Fruit fly (Drosophila melanogaster): ENCODE measurements around the gene CG12725.

Gene CG12725

DNA sequence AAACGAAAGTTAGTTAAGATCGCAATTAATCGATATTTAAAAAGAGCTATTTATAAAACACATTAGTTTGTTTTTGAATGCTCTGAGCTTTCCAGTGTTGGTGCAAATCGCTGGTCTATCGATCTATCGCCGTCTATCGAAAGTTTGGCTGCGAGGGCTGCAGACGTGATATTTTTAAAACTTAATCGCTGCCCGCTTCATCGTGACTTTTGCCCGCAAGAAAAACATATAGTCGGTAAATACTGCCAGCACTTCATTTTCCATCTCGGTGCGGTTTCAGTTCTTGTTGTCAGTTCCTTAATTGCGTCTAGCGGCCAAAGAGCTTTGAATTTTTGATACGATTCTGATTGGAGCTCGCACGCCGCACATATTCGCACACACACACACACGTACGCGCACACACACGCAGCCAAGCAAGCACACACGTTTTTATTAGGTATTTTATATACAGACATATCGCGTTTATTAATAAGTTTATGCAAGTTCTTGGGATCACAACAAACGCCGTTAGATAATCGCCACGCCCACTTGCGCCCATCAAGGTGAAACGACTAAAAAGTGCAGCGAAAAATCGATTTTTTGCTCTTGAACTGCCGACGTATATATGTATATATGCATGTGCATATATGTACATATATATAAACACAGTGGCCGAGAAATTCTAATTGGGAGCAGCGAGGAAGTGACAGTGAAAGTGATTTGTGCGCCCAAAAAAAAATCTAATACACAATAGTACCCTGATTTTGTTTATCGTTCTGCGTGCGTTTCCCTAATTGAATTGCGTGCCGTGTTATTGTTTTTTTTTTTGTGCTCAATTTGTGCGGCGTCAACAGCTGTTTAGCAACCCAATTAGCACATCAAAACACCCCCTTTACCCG is 31.6 kb downstream of the CG12725 start (continued):
- peak; percentile 2 for TF ChIP-seq CG34376 (GFP tag; optimal IDR thresholded peaks at IDR 0.05)
- TF ChIP-seq HLH54F (GFP tag; optimal IDR thresholded peaks at IDR 0.05) = peak; percentile 13
- peak; percentile 86 for TF ChIP-seq E2f2 (GFP tag; IDR thresholded peaks at IDR 0.05)
- TF ChIP-seq ato (GFP tag; IDR thresholded peaks at IDR 0.05; ENCODE audit: partially characterized antibody) = no peak; the same call in 1 of the 2 replicates
- TF ChIP-seq sisA (GFP tag; IDR thresholded peaks at IDR 0.05) = no peak
- no peak for TF ChIP-seq Max (GFP tag; optimal IDR thresholded peaks at IDR 0.05)
- peak; percentile 79 for TF ChIP-seq Nf-YC (tag; optimal IDR thresholded peaks at IDR 0.05)
- peak; percentile 33 for TF ChIP-seq dm (GFP tag; optimal IDR thresholded peaks at IDR 0.05)
- TF ChIP-seq oc (tag; optimal IDR thresholded peaks at IDR 0.05) = no peak
- peak; percentile 58 for TF ChIP-seq knrl (GFP tag; IDR thresholded peaks at IDR 0.05; ENCODE audit: partially characterized antibody)
- TF ChIP-seq tio (GFP tag; optimal IDR thresholded peaks at IDR 0.05) = no peak
- TF ChIP-seq gcm2 (GFP tag; optimal IDR thresholded peaks at IDR 0.05) = no peak
- TF ChIP-seq CG10654 (GFP tag; optimal IDR thresholded peaks at IDR 0.05) = no peak
- TF ChIP-seq Blimp-1 (GFP tag; optimal IDR thresholded peaks at IDR 0.05) = peak; percentile 72
- no peak for TF ChIP-seq sc (optimal IDR thresholded peaks at IDR 0.05)
- TF ChIP-seq sc (GFP tag; optimal IDR thresholded peaks at IDR 0.05) = no peak
- no peak for TF ChIP-seq Sin3A (optimal IDR thresholded peaks at IDR 0.05)
- TF ChIP-seq Myb (GFP tag; optimal IDR thresholded peaks at IDR 0.05) = peak; percentile 53
- TF ChIP-seq CG7839 (tag; optimal IDR thresholded peaks at IDR 0.05) = no peak
- TF ChIP-seq stwl (tag; optimal IDR thresholded peaks at IDR 0.05) = peak; percentile 42
- no peak for TF ChIP-seq CG8290 (GFP tag; optimal IDR thresholded peaks at IDR 0.05)
- peak in 1 of 2 experiments; percentile 50 for TF ChIP-seq CG8290 (tag; optimal IDR thresholded peaks at IDR 0.05)
- peak; percentile 37; the same call in 1 of the 2 replicates for TF ChIP-seq slbo (GFP tag; IDR thresholded peaks at IDR 0.05)
- peak; percentile 51 for TF ChIP-seq inv (GFP tag; IDR thresholded peaks at IDR 0.05; ENCODE audit: partially characterized antibody)
- peak; percentile 4 for TF ChIP-seq unpg (GFP tag; optimal IDR thresholded peaks at IDR 0.05)
- TF ChIP-seq grau (tag; optimal IDR thresholded peaks at IDR 0.05) = peak; percentile 13

- TF ChIP-seq CG4282 (GFP tag; optimal IDR thresholded peaks at IDR 0.05) = no peak
- no peak for TF ChIP-seq so (GFP tag; IDR thresholded peaks at IDR 0.05)
- TF ChIP-seq Spps (tag; optimal IDR thresholded peaks at IDR 0.05) = no peak
- no peak for TF ChIP-seq gsb (GFP tag; IDR thresholded peaks at IDR 0.05)
- TF ChIP-seq bsh (GFP tag; optimal IDR thresholded peaks at IDR 0.05) = no peak
- no peak for TF ChIP-seq CG9727 (GFP tag; optimal IDR thresholded peaks at IDR 0.05)
- TF ChIP-seq Hey (tag; optimal IDR thresholded peaks at IDR 0.05) = no peak
- no peak for TF ChIP-seq pita (GFP tag; optimal IDR thresholded peaks at IDR 0.05)
- TF ChIP-seq CrebB (tag; optimal IDR thresholded peaks at IDR 0.05) = no peak
- no peak for TF ChIP-seq ash1 (GFP tag; optimal IDR thresholded peaks at IDR 0.05)
- TF ChIP-seq MTF-1 (GFP tag; optimal IDR thresholded peaks at IDR 0.05; ENCODE audit: borderline replicate concordance) = no peak
Observed at dm6 chrX:13370306-13370705, 32.4 kb downstream of the CG12725 start, which contains the start of gene CG1640. Gene CG1640 (plus strand): TSS chrX:13370606.

dm6 chrX:13369438-13369837 is 33.2 kb downstream of the CG12725 start:
- TF ChIP-seq twi (tag; optimal IDR thresholded peaks at IDR 0.05) (peak; percentile 90), cwo (GFP tag; optimal IDR thresholded peaks at IDR 0.05) (no peak), Six4 (GFP tag; optimal IDR thresholded peaks at IDR 0.05) (peak; percentile 20), tll (GFP tag; optimal IDR thresholded peaks at IDR 0.05) (peak in 1 of 2 experiments; percentile 14), CG12219 (GFP tag; optimal IDR thresholded peaks at IDR 0.05) (no peak), dmrt11E (tag; optimal IDR thresholded peaks at IDR 0.05) (peak; percentile 50), CG12659 (GFP tag; optimal IDR thresholded peaks at IDR 0.05) (no peak), sqz (GFP tag; optimal IDR thresholded peaks at IDR 0.05) (peak; percentile 7)
